Fruit fly (Drosophila melanogaster): ENCODE results near the gene CG9044.

The CG9044 gene

dm6 chr2L:5972588-5973236 lies 23.5 kb downstream of the CG9044 start:
- no peak for TF ChIP-seq CG6854 (GFP tag; optimal IDR thresholded peaks at IDR 0.05)
- TF ChIP-seq Eip78C (GFP tag), result peak; percentile 39

- TF ChIP-seq Eip93F (GFP tag; optimal IDR thresholded peaks at IDR 0.05), result no peak
- TF ChIP-seq CG16779 (tag; optimal IDR thresholded peaks at IDR 0.05), result no peak
- peak; percentile 6 for TF ChIP-seq spab (GFP tag; optimal IDR thresholded peaks at IDR 0.05)
- TF ChIP-seq CG10669 (GFP tag; optimal IDR thresholded peaks at IDR 0.05), result no peak
- no peak for TF ChIP-seq Smox (GFP tag; optimal IDR thresholded peaks at IDR 0.05)
- no peak for TF ChIP-seq CG10631 (GFP tag; optimal IDR thresholded peaks at IDR 0.05)
- no peak for TF ChIP-seq CG8632 (GFP tag; optimal IDR thresholded peaks at IDR 0.05)
- TF ChIP-seq ss (GFP tag; optimal IDR thresholded peaks at IDR 0.05), result peak in 1 of 2 experiments; percentile 16
- no peak for TF ChIP-seq salr (GFP tag; optimal IDR thresholded peaks at IDR 0.05)
- TF ChIP-seq Eip78C (GFP tag), result peak; percentile 56
- peak; percentile 85 for TF ChIP-seq svp (GFP tag)
- TF ChIP-seq fkh (GFP tag; optimal IDR thresholded peaks at IDR 0.05), result peak; percentile 95
- TF ChIP-seq Ets96B (tag; optimal IDR thresholded peaks at IDR 0.05), result no peak
- no peak for TF ChIP-seq OdsH (GFP tag; optimal IDR thresholded peaks at IDR 0.05)
- TF ChIP-seq CG11902 (GFP tag; optimal IDR thresholded peaks at IDR 0.05), result no peak
These were observed 24.9 kb downstream of the CG9044 start for dm6 chr2L:5974122-5974521.

dm6 chr2L:5975025-5975539 lies 25.8 kb downstream of the CG9044 start:
- TF ChIP-seq fd59A (GFP tag; optimal IDR thresholded peaks at IDR 0.05) (no peak), OdsH (GFP tag; optimal IDR thresholded peaks at IDR 0.05) (no peak), CG4318 (GFP tag; optimal IDR thresholded peaks at IDR 0.05) (no peak), Hr38 (GFP tag; optimal IDR thresholded peaks at IDR 0.05) (no peak), esn (GFP tag; optimal IDR thresholded peaks at IDR 0.05) (no peak), dac (GFP tag; optimal IDR thresholded peaks at IDR 0.05) (no peak), acj6 (GFP tag; optimal IDR thresholded peaks at IDR 0.05) (no peak), Sox15 (GFP tag; optimal IDR thresholded peaks at IDR 0.05) (no peak), eg (GFP tag; IDR thresholded peaks at IDR 0.05) (peak; percentile 38; the same call in 2 of the 3 replicates), CG15336 (GFP tag; IDR thresholded peaks at IDR 0.05) (peak; percentile 13; the same call in 1 of the 2 replicates), svp (GFP tag) (peak; percentile 72), Blimp-1 (GFP tag; optimal IDR thresholded peaks at IDR 0.05) (no peak), vri (GFP tag; optimal IDR thresholded peaks at IDR 0.05) (no peak), ss (GFP tag; optimal IDR thresholded peaks at IDR 0.05) (no peak), Met (GFP tag; optimal IDR thresholded peaks at IDR 0.05) (no peak), CG6163 (GFP tag; IDR thresholded peaks at IDR 0.05) (no peak), CG16779 (tag; optimal IDR thresholded peaks at IDR 0.05) (no peak), CG11294 (GFP tag; IDR thresholded peaks at IDR 0.05) (no peak), CG11762 (GFP tag; optimal IDR thresholded peaks at IDR 0.05; ENCODE audit: insufficient read depth) (no peak), topi (GFP tag; optimal IDR thresholded peaks at IDR 0.05) (no peak), CG8119 (GFP tag; IDR thresholded peaks at IDR 0.05) (0 out of 3 replicates have a peak, but pooled peaks have one; percentile 18), CG6854 (GFP tag; optimal IDR thresholded peaks at IDR 0.05) (no peak), pdm3 (GFP tag; optimal IDR thresholded peaks at IDR 0.05) (no peak), CG1621 (tag; optimal IDR thresholded peaks at IDR 0.05) (no peak), fkh (GFP tag; optimal IDR thresholded peaks at IDR 0.05) (peak; percentile 50), CG6792 (GFP tag; optimal IDR thresholded peaks at IDR 0.05) (no peak), lz (GFP tag; optimal IDR thresholded peaks at IDR 0.05) (no peak), dsx (GFP tag; optimal IDR thresholded peaks at IDR 0.05; ENCODE audit: poor library complexity, severe bottlenecking) (peak; percentile 26), Hr4 (GFP tag; optimal IDR thresholded peaks at IDR 0.05) (no peak), Eip93F (GFP tag; optimal IDR thresholded peaks at IDR 0.05) (no peak), fd85E (GFP tag; optimal IDR thresholded peaks at IDR 0.05) (no peak), cyc (GFP tag; optimal IDR thresholded peaks at IDR 0.05) (no peak), CG10669 (GFP tag; optimal IDR thresholded peaks at IDR 0.05) (no peak), Sox14 (GFP tag; optimal IDR thresholded peaks at IDR 0.05) (no peak), CG6276 (GFP tag; optimal IDR thresholded peaks at IDR 0.05) (no peak), CG3919 (GFP tag; optimal IDR thresholded peaks at IDR 0.05) (no peak), CG10631 (GFP tag; optimal IDR thresholded peaks at IDR 0.05) (no peak), CG8319 (GFP tag; optimal IDR thresholded peaks at IDR 0.05) (no peak), achi (GFP tag; optimal IDR thresholded peaks at IDR 0.05) (no peak)
